Worm (Caenorhabditis elegans) whole organism, late embryonic: ENCODE results near the gene Y41C4A.11.

ENCODE experiments used
- F13H6.1 ChIP-seq: sonication (generic microtip); optimal IDR thresholded peaks from 2 replicates; lab custom pipeline; 2016; ENCODE audit warnings: missing genetic modification characterization, missing compliant biosample characterization
- ama-1 ChIP-seq: fragments of 150-350 bp; optimal IDR thresholded peaks from 2 replicates; lab custom pipeline; 2014
- ceh-2 ChIP-seq: sonication (generic microtip); optimal IDR thresholded peaks from 2 replicates; lab custom pipeline; 2016; ENCODE audit warnings: missing genotype, missing genetic modification characterization, missing compliant biosample characterization
- ceh-24 ChIP-seq: sonication (generic microtip); optimal IDR thresholded peaks from 2 replicates; lab custom pipeline; 2016; ENCODE audit warnings: mild to moderate bottlenecking, missing genetic modification characterization, missing compliant biosample characterization
- elt-2 ChIP-seq: sonication (generic microtip); optimal IDR thresholded peaks from 2 replicates; lab custom pipeline; 2016; ENCODE audit warnings: missing genetic modification reagents, missing genetic modification characterization, missing compliant biosample characterization
- hlh-13 ChIP-seq: fragments of 200-800 bp; sonication (Bioruptor generic); optimal IDR thresholded peaks from 2 replicates; lab custom pipeline; 2018; ENCODE audit warnings: mild to moderate bottlenecking, missing genetic modification characterization, missing compliant biosample characterization
- nfya-1 ChIP-seq: sonication (generic microtip); optimal IDR thresholded peaks from 2 replicates; lab custom pipeline; 2017; ENCODE audit warnings: missing genetic modification characterization, mild to moderate bottlenecking, missing compliant biosample characterization, antibody characterized with exemption, moderate library complexity
- nhr-11 ChIP-seq: fragments of 150-350 bp; optimal IDR thresholded peaks from 2 replicates; lab custom pipeline; 2014; ENCODE audit warnings: missing biosample characterization, missing genetic modification characterization
- npax-4 ChIP-seq: sonication (generic microtip); optimal IDR thresholded peaks from 2 replicates; lab custom pipeline; 2016; ENCODE audit warnings: missing genetic modification characterization, missing compliant biosample characterization
- sdc-2 ChIP-seq: sonication (generic microtip); optimal IDR thresholded peaks from 2 replicates; lab custom pipeline; 2016; ENCODE audit warnings: missing genotype, missing genetic modification characterization, missing compliant biosample characterization

DNA sequence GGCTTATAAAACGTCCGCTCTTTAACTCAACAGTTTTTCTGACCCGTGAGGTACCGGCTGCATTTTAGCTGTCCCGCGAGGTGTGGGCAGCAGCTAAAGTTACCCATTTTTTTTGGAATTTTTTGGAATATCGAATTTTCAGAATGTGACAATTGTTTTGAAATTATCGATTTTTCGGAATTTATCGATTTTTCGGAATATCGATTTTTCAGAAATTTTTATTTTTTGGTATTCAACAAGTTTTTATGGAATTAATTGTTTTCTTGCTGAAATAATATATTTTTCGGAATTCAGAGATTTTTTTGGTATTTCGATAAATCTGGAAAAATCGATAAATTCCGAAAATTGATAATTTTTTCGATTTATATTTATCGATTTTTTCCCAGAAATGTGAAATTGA lies 13.3 kb downstream of the Y41C4A.11 start:
- TF ChIP-seq F13H6.1 (no peak), ama-1 (lab: Kevin White, UChicago) (no peak), hlh-13 (no peak), sdc-2 (tag; lab: Kevin White, UChicago) (no peak), npax-4 (tag; lab: Kevin White, UChicago) (no peak), elt-2 (tag; lab: Kevin White, UChicago) (no peak), ceh-2 (tag; lab: Kevin White, UChicago) (no peak), ceh-24 (tag; lab: Kevin White, UChicago) (no peak), nfya-1 (tag; lab: Kevin White, UChicago) (no peak), nhr-11 (tag; lab: Kevin White, UChicago) (no peak)
